Worm (Caenorhabditis elegans): ENCODE results near the gene W05H9.2.

Gene W05H9.2

DNA sequence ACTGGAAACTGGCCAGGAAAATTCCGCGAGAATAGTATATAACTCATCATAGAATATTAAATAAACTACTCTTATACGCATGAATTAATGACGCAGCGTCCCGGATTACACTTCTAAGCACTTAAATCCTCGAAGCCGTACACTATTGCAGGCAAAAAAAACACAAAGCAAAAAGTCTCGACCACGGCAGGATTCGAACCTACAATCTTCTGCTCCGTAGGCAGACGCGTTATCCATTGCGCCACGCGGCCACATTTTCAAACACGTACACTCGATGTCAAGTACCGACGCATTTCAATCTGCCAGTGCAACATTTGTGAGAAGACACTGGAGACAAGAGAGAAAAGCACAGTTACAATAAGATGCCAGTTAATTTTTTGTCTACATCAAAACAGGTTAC lies 46.9 kb upstream of the W05H9.2 start (continued):
- TF ChIP-seq tlf-1 (GFP tag; optimal IDR thresholded peaks at IDR 0.05) (peak; percentile 32), ama-1 (optimal IDR thresholded peaks at IDR 0.05) (no peak), ama-1 (GFP tag; optimal IDR thresholded peaks at IDR 0.05) (no peak), F57C9.4 (tag; optimal IDR thresholded peaks at IDR 0.05) (no peak), lin-35 (GFP tag; optimal IDR thresholded peaks at IDR 0.05) (no peak), ceh-58 (GFP tag; IDR thresholded peaks at IDR 0.05) (no peak), hmg-1.2 (GFP tag; IDR thresholded peaks at IDR 0.05) (peak; percentile 66), die-1 (tag; optimal IDR thresholded peaks at IDR 0.05) (peak; percentile 78), mcd-1 (GFP tag; IDR thresholded peaks at IDR 0.05) (no peak), akir-1 (GFP tag; optimal IDR thresholded peaks at IDR 0.05) (no peak), zim-3 (tag; optimal IDR thresholded peaks at IDR 0.05) (peak; percentile 66), pbrm-1 (GFP tag; IDR thresholded peaks at IDR 0.05) (peak; percentile 85), lin-26 (GFP tag; IDR thresholded peaks at IDR 0.05) (peak; percentile 89), nfyb-1 (GFP tag; IDR thresholded peaks at IDR 0.05) (0 out of 2 replicates have a peak, but pooled peaks have one; percentile 57), madf-3 (GFP tag; IDR thresholded peaks at IDR 0.05) (0 out of 2 replicates have a peak, but pooled peaks have one; percentile 23), gei-17 (GFP tag; optimal IDR thresholded peaks at IDR 0.05) (peak; percentile 1), rpc-1 (optimal IDR thresholded peaks at IDR 0.05) (peak; percentile 83), rpc-1 (tag; optimal IDR thresholded peaks at IDR 0.05) (peak; percentile 86), mel-28 (tag; optimal IDR thresholded peaks at IDR 0.05; ENCODE audit: borderline replicate concordance) (no peak), ceh-79 (tag; optimal IDR thresholded peaks at IDR 0.05) (peak; percentile 20), hsf-1 (GFP tag; IDR thresholded peaks at IDR 0.05) (no peak), egrh-3 (GFP tag; IDR thresholded peaks at IDR 0.05) (no peak), ztf-3 (GFP tag; optimal IDR thresholded peaks at IDR 0.05) (no peak), attf-3 (GFP tag; conservative IDR thresholded peaks at IDR 0.05) (no peak), let-607 (tag; optimal IDR thresholded peaks at IDR 0.05) (peak in 1 of 2 experiments; percentile 33), attf-6 (GFP tag; IDR thresholded peaks at IDR 0.05) (no peak), T26A5.8 (tag; optimal IDR thresholded peaks at IDR 0.05) (no peak), nhr-80 (tag; optimal IDR thresholded peaks at IDR 0.05) (no peak), ceh-40 (GFP tag; IDR thresholded peaks at IDR 0.05) (0 out of 2 replicates have a peak, but pooled peaks have one; percentile 18), unc-130 (GFP tag; optimal IDR thresholded peaks at IDR 0.05) (peak; percentile 15), dox-1 (GFP tag; IDR thresholded peaks at IDR 0.05) (no peak; the same call in 1 of the 2 replicates), efl-1 (GFP tag; optimal IDR thresholded peaks at IDR 0.05) (no peak), ztf-28 (GFP tag; IDR thresholded peaks at IDR 0.05) (peak; percentile 85; the same call in 1 of the 2 replicates), egl-44 (GFP tag; IDR thresholded peaks at IDR 0.05) (no peak), Y53F4B.3 (GFP tag; IDR thresholded peaks at IDR 0.05) (no peak), attf-5 (GFP tag; optimal IDR thresholded peaks at IDR 0.05) (peak; percentile 66), rcor-1 (GFP tag; IDR thresholded peaks at IDR 0.05) (no peak), T07F8.4 (tag; optimal IDR thresholded peaks at IDR 0.05) (peak; percentile 26), B0336.3 (GFP tag; IDR thresholded peaks at IDR 0.05) (no peak; the same call in 1 of the 2 replicates), snpc-4 (GFP tag; optimal IDR thresholded peaks at IDR 0.05) (peak; percentile 62), snpc-4 (tag; optimal IDR thresholded peaks at IDR 0.05) (no peak), F37B4.10 (GFP tag; IDR thresholded peaks at IDR 0.05) (no peak), madf-8 (GFP tag; conservative IDR thresholded peaks at IDR 0.05) (no peak), D2030.7 (GFP tag; IDR thresholded peaks at IDR 0.05) (peak; percentile 35; the same call in 1 of the 2 replicates), tbx-9 (tag; optimal IDR thresholded peaks at IDR 0.05; ENCODE audit: borderline replicate concordance) (no peak), F22D6.2 (tag; optimal IDR thresholded peaks at IDR 0.05) (no peak), F33H1.4 (GFP tag; IDR thresholded peaks at IDR 0.05) (no peak), nhr-120 (GFP tag; IDR thresholded peaks at IDR 0.05) (no peak), snpc-1.3 (tag; optimal IDR thresholded peaks at IDR 0.05; ENCODE audit: insufficient read depth) (no peak), ztf-18 (tag; optimal IDR thresholded peaks at IDR 0.05) (peak; percentile 43)

All from whole organism, young adult.